Worm (Caenorhabditis elegans): Measurements from ENCODE around the gene F16H6.3.

The F16H6.3 gene

ce11 chrV:18164758-18165157 is 30.3 kb upstream of the F16H6.3 start, which contains the start of gene C14A6.5:
TSS of gene C14A6.5 (minus strand) at chrV:18164858.
- no peak for TF ChIP-seq ztf-4 (tag; optimal IDR thresholded peaks at IDR 0.05)
- no peak for TF ChIP-seq nhr-23 (tag; optimal IDR thresholded peaks at IDR 0.05)
- TF ChIP-seq ceh-82 (tag; optimal IDR thresholded peaks at IDR 0.05), result no peak
- no peak for TF ChIP-seq ceh-16 (tag; optimal IDR thresholded peaks at IDR 0.05)
- no peak for TF ChIP-seq nhr-6 (tag; optimal IDR thresholded peaks at IDR 0.05)

DNA sequence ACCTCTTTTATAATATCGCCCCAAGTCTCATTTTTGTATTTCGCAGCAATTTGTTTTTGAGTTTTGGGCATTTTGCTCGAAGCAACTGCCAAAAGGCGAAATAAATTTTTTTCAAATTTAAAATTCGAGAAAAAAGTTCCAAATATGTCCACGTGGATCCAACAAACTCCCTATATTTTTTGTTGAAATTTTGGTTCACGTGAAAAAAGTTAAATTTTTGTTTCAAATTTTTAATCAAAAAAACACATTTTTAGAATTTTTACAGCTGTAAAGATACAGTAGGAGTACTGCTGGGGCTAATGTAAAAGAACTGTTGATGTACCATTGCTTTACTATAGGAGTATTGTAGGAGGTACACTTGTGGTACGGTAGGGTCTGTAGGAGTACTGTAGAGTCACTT is 27.9 kb upstream of the F16H6.3 start, which contains the start of gene C14A6.6:
TSS of gene C14A6.6 (minus strand) at position 101 of the 400 bp plus-strand sequence.
- TF ChIP-seq skn-1 (tag; optimal IDR thresholded peaks at IDR 0.05) (no peak), nhr-25 (tag; optimal IDR thresholded peaks at IDR 0.05) (no peak), ztf-4 (tag; optimal IDR thresholded peaks at IDR 0.05) (no peak), sma-9 (GFP tag; optimal IDR thresholded peaks at IDR 0.05) (no peak), sma-9 (tag; optimal IDR thresholded peaks at IDR 0.05) (no peak), lin-39 (tag; optimal IDR thresholded peaks at IDR 0.05) (no peak), ztf-1 (GFP tag; conservative IDR thresholded peaks at IDR 0.05) (no peak), Y55F3AM.14 (GFP tag; optimal IDR thresholded peaks at IDR 0.05) (no peak), alr-1 (tag; optimal IDR thresholded peaks at IDR 0.05) (no peak)

- no peak for TF ChIP-seq Y55F3AM.14 (GFP tag; optimal IDR thresholded peaks at IDR 0.05)
- TF ChIP-seq elt-3 (tag; optimal IDR thresholded peaks at IDR 0.05), result no peak
- no peak for TF ChIP-seq ceh-82 (tag; optimal IDR thresholded peaks at IDR 0.05)
- TF ChIP-seq R02D3.7 (tag; optimal IDR thresholded peaks at IDR 0.05), result no peak
- TF ChIP-seq aly-2 (tag; optimal IDR thresholded peaks at IDR 0.05), result no peak
- no peak for TF ChIP-seq gmeb-1 (tag; optimal IDR thresholded peaks at IDR 0.05)
- TF ChIP-seq unc-55 (GFP tag; optimal IDR thresholded peaks at IDR 0.05), result no peak
- TF ChIP-seq F13H6.1 (tag; optimal IDR thresholded peaks at IDR 0.05), result no peak
- TF ChIP-seq nhr-23 (tag; optimal IDR thresholded peaks at IDR 0.05), result no peak
- no peak for TF ChIP-seq crh-2 (tag; optimal IDR thresholded peaks at IDR 0.05)
- no peak for TF ChIP-seq ztf-4 (tag; optimal IDR thresholded peaks at IDR 0.05)
- no peak for TF ChIP-seq nhr-237 (tag; optimal IDR thresholded peaks at IDR 0.05)
- TF ChIP-seq ZK546.5 (tag; optimal IDR thresholded peaks at IDR 0.05), result no peak
- no peak for TF ChIP-seq mdl-1 (tag; optimal IDR thresholded peaks at IDR 0.05)
- no peak for TF ChIP-seq elt-1 (tag; optimal IDR thresholded peaks at IDR 0.05)
- TF ChIP-seq sma-9 (GFP tag; optimal IDR thresholded peaks at IDR 0.05), result no peak
- TF ChIP-seq sma-9 (tag; optimal IDR thresholded peaks at IDR 0.05), result no peak
- TF ChIP-seq mab-5 (tag; optimal IDR thresholded peaks at IDR 0.05), result no peak
These were observed 26.8 kb upstream of the F16H6.3 start, which contains the start of gene C14A6.7 for ce11 chrV:18168266-18168665. TSS of gene C14A6.7 (minus strand) at chrV:18168366.

DNA sequence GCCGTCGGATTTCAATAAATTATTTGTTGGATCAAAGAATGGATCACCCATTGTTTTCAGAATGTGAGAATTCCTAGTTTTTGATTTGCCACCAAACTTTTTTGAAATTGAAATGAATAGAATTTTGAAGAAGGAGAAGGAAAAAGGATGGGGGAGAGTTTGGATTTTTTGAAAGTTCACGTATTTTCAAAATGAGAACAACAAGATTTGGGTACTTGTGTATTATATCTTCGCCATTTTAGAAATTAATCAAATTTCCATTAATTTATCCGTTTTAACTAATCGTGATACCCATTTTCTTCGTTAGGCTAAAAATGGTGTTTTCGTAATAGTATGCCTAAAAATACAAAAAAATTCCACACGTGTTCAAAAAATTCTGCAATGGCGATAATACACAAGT is 23.5 kb upstream of the F16H6.3 start, which contains the start of gene C14A6.8:
TSS of gene C14A6.8 (minus strand) at position 101 of the 400 bp plus-strand sequence.
- TF ChIP-seq ama-1 (optimal IDR thresholded peaks at IDR 0.05) (no peak), F13H6.1 (tag; optimal IDR thresholded peaks at IDR 0.05) (no peak), nhr-10 (tag; optimal IDR thresholded peaks at IDR 0.05) (no peak), elt-3 (tag; optimal IDR thresholded peaks at IDR 0.05) (no peak), nhr-129 (tag; optimal IDR thresholded peaks at IDR 0.05) (no peak), lin-39 (tag; optimal IDR thresholded peaks at IDR 0.05) (no peak), sma-9 (GFP tag; optimal IDR thresholded peaks at IDR 0.05) (no peak), sma-9 (tag; optimal IDR thresholded peaks at IDR 0.05) (no peak), aly-2 (tag; optimal IDR thresholded peaks at IDR 0.05) (no peak), gmeb-1 (tag; optimal IDR thresholded peaks at IDR 0.05) (no peak), R02D3.7 (tag; optimal IDR thresholded peaks at IDR 0.05) (no peak), egl-27 (tag; optimal IDR thresholded peaks at IDR 0.05) (no peak), alr-1 (tag; optimal IDR thresholded peaks at IDR 0.05) (no peak), skn-1 (tag; optimal IDR thresholded peaks at IDR 0.05) (no peak)

DNA sequence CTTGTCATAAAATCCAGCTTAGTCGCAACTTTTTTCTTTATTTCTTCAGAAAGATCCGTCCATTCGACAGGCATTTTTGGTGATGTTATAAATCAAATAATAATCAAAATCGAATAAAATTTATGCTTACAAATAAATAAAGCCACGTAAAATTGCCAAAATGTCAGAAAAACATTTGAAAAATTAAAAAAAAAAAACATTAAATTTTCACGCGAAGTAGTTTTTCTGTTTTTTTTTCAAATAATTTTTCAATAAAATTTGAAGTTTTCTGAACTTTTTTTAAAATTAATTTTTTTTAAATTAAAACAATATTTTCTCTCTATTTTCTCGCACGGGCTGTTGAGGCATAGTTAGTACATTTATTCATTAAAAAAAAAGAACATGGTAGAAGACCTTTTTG is 16.4 kb upstream of the F16H6.3 start, which contains the start of gene C31G12.4:
TSS of gene C31G12.4 (minus strand) at position 101 of the 400 bp plus-strand sequence.
- TF ChIP-seq ZK546.5 (tag; optimal IDR thresholded peaks at IDR 0.05), result no peak
- no peak for TF ChIP-seq nhr-6 (tag; optimal IDR thresholded peaks at IDR 0.05)
- TF ChIP-seq mab-5 (tag; optimal IDR thresholded peaks at IDR 0.05), result no peak
- no peak for TF ChIP-seq C34F6.9 (tag; optimal IDR thresholded peaks at IDR 0.05)
- no peak for TF ChIP-seq dmd-4 (tag; optimal IDR thresholded peaks at IDR 0.05)
- no peak for TF ChIP-seq nhr-77 (tag; optimal IDR thresholded peaks at IDR 0.05)
- TF ChIP-seq Y55F3AM.14 (GFP tag; optimal IDR thresholded peaks at IDR 0.05), result no peak
- TF ChIP-seq peb-1 (tag; optimal IDR thresholded peaks at IDR 0.05), result no peak
- TF ChIP-seq zag-1 (tag; optimal IDR thresholded peaks at IDR 0.05), result no peak
- no peak for TF ChIP-seq snpc-4 (tag; optimal IDR thresholded peaks at IDR 0.05)
- TF ChIP-seq R02D3.7 (tag; optimal IDR thresholded peaks at IDR 0.05), result no peak
- TF ChIP-seq blmp-1 (tag; optimal IDR thresholded peaks at IDR 0.05; ENCODE audit: insufficient read depth), result no peak
- TF ChIP-seq ztf-11 (tag; optimal IDR thresholded peaks at IDR 0.05), result no peak
- TF ChIP-seq gmeb-1 (tag; optimal IDR thresholded peaks at IDR 0.05), result no peak
- TF ChIP-seq mdl-1 (tag; optimal IDR thresholded peaks at IDR 0.05), result no peak
- TF ChIP-seq ceh-16 (tag; optimal IDR thresholded peaks at IDR 0.05), result no peak
- no peak for TF ChIP-seq sem-4 (tag; optimal IDR thresholded peaks at IDR 0.05)
- no peak for TF ChIP-seq ztf-1 (GFP tag; conservative IDR thresholded peaks at IDR 0.05)
